Worm (Caenorhabditis elegans): ENCODE measurements around the gene elo-4.

DNA sequence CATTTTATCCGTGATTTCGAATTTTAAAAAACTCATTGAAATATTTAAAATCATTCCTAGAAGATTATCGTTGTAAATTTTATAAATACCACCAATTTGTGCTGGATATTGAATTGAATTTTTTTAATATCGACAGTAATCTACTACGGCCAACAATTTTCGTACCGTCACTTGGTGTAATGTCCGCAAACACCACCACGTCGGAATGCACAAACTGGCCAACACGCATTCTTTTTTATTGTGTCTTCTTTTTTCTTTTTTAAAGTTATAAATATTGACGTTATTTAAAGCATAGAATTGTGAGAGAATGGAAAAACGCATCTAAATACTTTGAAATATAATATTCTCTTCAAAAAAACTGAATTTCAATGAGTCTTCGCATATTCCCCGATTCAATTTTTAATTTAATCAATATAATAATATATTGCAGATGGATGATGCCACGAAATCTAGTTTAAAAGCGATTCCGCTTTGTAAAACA is 3.0 kb downstream of the elo-4 start, which contains the start of gene ufc-1:
- TF ChIP-seq nhr-179 (tag; optimal IDR thresholded peaks at IDR 0.05) (no peak), madf-10 (tag; optimal IDR thresholded peaks at IDR 0.05) (no peak), Y79H2A.3 (GFP tag; conservative IDR thresholded peaks at IDR 0.05) (no peak), efl-1 (GFP tag; optimal IDR thresholded peaks at IDR 0.05) (no peak), unc-130 (GFP tag; optimal IDR thresholded peaks at IDR 0.05) (no peak), let-607 (tag; optimal IDR thresholded peaks at IDR 0.05) (peak; percentile 52 to 86), B0261.1 (tag; optimal IDR thresholded peaks at IDR 0.05) (no peak), pha-4 (tag; optimal IDR thresholded peaks at IDR 0.05) (no peak), him-1 (tag; optimal IDR thresholded peaks at IDR 0.05) (no peak), nfya-2 (GFP tag; IDR thresholded peaks at IDR 0.05) (no peak), lag-1 (GFP tag; IDR thresholded peaks at IDR 0.05) (no peak), sptf-2 (GFP tag; optimal IDR thresholded peaks at IDR 0.05) (no peak)

Measured in whole organism, young adult.